Worm (Caenorhabditis elegans) whole organism, early embryonic: ENCODE measurements around the gene cec-7.

Source experiments
- ama-1 ChIP-seq: fragments of 150-350 bp; optimal IDR thresholded peaks from 2 replicates; lab custom pipeline; 2014
- ceh-13 ChIP-seq: fragments of 200-800 bp; sonication (Bioruptor generic); optimal IDR thresholded peaks from 2 replicates; lab custom pipeline; 2018; ENCODE audit warnings: mild to moderate bottlenecking, missing genetic modification characterization, missing compliant biosample characterization
- ets-7 ChIP-seq: sonication (generic microtip); optimal IDR thresholded peaks from 2 replicates; lab custom pipeline; 2016; ENCODE audit warnings: missing genotype, missing genetic modification characterization, missing compliant biosample characterization
- flt-1 ChIP-seq: fragments of 200-800 bp; sonication (Bioruptor generic); IDR thresholded peaks from 2 replicates; pipeline ENCODE4 v1.3.6; 2022; ENCODE audit warnings: missing genetic modification characterization, missing compliant biosample characterization
- hmg-4 ChIP-seq: fragments of 200-800 bp; sonication (Bioruptor generic); optimal IDR thresholded peaks from 2 replicates; lab custom pipeline; 2018; ENCODE audit warnings: mild to moderate bottlenecking, missing genetic modification characterization, missing compliant biosample characterization
- pes-1 ChIP-seq: fragments of 200-800 bp; sonication (Bioruptor generic); IDR thresholded peaks from 2 replicates; pipeline ENCODE4 v1.3.6; 2022; ENCODE audit warnings: missing genetic modification reagents, missing genetic modification characterization, missing compliant biosample characterization
- tbx-11 ChIP-seq: fragments of 200-800 bp; sonication (Bioruptor generic); IDR thresholded peaks from 2 replicates; pipeline ENCODE4 v1.3.6; 2022; ENCODE audit warnings: missing genetic modification characterization, missing compliant biosample characterization

DNA sequence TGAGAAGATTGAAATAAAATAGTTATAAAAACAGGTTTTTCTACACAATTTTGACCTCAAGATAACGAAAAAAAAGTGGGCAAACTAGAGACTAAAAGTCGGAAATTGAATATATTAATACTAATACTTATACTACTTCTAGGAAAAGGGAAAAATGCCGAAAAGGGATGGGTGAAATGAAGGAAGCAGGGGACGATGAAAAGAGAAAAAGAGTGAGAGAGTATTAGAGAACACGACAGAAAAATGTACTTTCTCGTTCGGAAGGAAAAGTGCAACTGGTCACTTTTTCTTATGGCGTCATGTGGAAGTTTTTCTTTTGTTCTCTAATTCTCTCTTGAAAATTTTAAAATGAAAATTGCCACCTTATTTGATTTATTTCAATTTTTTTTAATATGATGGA, 36.0 kb downstream of the cec-7 start:
- TF ChIP-seq tbx-11 (GFP tag; lab: Robert Waterston, UW), result no peak
- no peak for TF ChIP-seq hmg-4
- TF ChIP-seq flt-1 (GFP tag; lab: Robert Waterston, UW), result no peak
- no peak for TF ChIP-seq ets-7 (tag; lab: Kevin White, UChicago)
- no peak for TF ChIP-seq pes-1 (GFP tag; lab: Robert Waterston, UW)
- TF ChIP-seq ama-1 (lab: Kevin White, UChicago), result no peak
- no peak for TF ChIP-seq ceh-13
